Fruit fly (Drosophila melanogaster): ENCODE data around the gene CG5886.

dm6 chr3R:25883877-25884276 lies 32.4 kb downstream of the CG5886 start:
- TF ChIP-seq CG5204 (GFP tag; optimal IDR thresholded peaks at IDR 0.05) (no peak), kay (GFP tag; ENCODE audit: borderline replicate concordance) (no peak), bab1 (GFP tag; optimal IDR thresholded peaks at IDR 0.05) (no peak), pad (GFP tag; optimal IDR thresholded peaks at IDR 0.05) (no peak), CG7101 (tag; optimal IDR thresholded peaks at IDR 0.05) (no peak), Crg-1 (GFP tag; optimal IDR thresholded peaks at IDR 0.05) (no peak), tj (GFP tag; optimal IDR thresholded peaks at IDR 0.05) (no peak), CG14711 (tag; optimal IDR thresholded peaks at IDR 0.05) (no peak), cnc (optimal IDR thresholded peaks at IDR 0.05) (no peak), cic (GFP tag; optimal IDR thresholded peaks at IDR 0.05) (no peak), Clk (GFP tag; optimal IDR thresholded peaks at IDR 0.05) (no peak), CG1620 (GFP tag; optimal IDR thresholded peaks at IDR 0.05) (no peak), toe (GFP tag; optimal IDR thresholded peaks at IDR 0.05) (no peak)
